Fruit fly (Drosophila melanogaster): ENCODE measurements around the gene Septin2.
A peak's percentile ranks its signal among the peaks of the same experiment; 100 is the strongest.

Gene Septin2

dm6 chr3R:20557415-20558105 lies 30.6 kb downstream of the Septin2 start, which contains the start of the genes DPCoAC and CG5180 (continued):
- TF ChIP-seq mld (GFP tag; IDR thresholded peaks at IDR 0.05; ENCODE audit: partially characterized antibody) (no peak), CG13775 (GFP tag; optimal IDR thresholded peaks at IDR 0.05) (peak; percentile 58), CG8359 (GFP tag; optimal IDR thresholded peaks at IDR 0.05; ENCODE audit: borderline replicate concordance) (no peak), CG11456 (GFP tag; IDR thresholded peaks at IDR 0.05) (peak; percentile 89), nau (GFP tag; optimal IDR thresholded peaks at IDR 0.05) (no peak), sc (optimal IDR thresholded peaks at IDR 0.05) (no peak), sc (GFP tag; optimal IDR thresholded peaks at IDR 0.05) (no peak), CG3065 (GFP tag; optimal IDR thresholded peaks at IDR 0.05) (peak; percentile 35), CG12769 (tag; optimal IDR thresholded peaks at IDR 0.05) (peak; percentile 75), CG11398 (GFP tag; optimal IDR thresholded peaks at IDR 0.05) (peak; percentile 7), chn (GFP tag; optimal IDR thresholded peaks at IDR 0.05) (peak; percentile 74), Xbp1 (GFP tag; optimal IDR thresholded peaks at IDR 0.05) (peak; percentile 81), hkb (optimal IDR thresholded peaks at IDR 0.05) (no peak), hkb (GFP tag; IDR thresholded peaks at IDR 0.05) (no peak; the same call in 1 of the 2 replicates), MTF-1 (GFP tag; optimal IDR thresholded peaks at IDR 0.05; ENCODE audit: borderline replicate concordance) (peak; percentile 42), E2f2 (GFP tag; IDR thresholded peaks at IDR 0.05) (peak; percentile 12; the same call in 1 of the 2 replicates), TFAM (GFP tag; optimal IDR thresholded peaks at IDR 0.05) (no peak), her (GFP tag; optimal IDR thresholded peaks at IDR 0.05) (peak; percentile 51), CG1832 (GFP tag; optimal IDR thresholded peaks at IDR 0.05) (no peak), Fer3 (tag; optimal IDR thresholded peaks at IDR 0.05) (peak; percentile 54), Ets65A (GFP tag) (peak; percentile 95), CrebB (tag; optimal IDR thresholded peaks at IDR 0.05) (peak; percentile 58), CG33213 (GFP tag; optimal IDR thresholded peaks at IDR 0.05) (peak; percentile 69), Bdp1 (GFP tag; optimal IDR thresholded peaks at IDR 0.05) (no peak), CG12104 (GFP tag; optimal IDR thresholded peaks at IDR 0.05) (no peak), H15 (GFP tag; IDR thresholded peaks at IDR 0.05) (peak; percentile 61), CG12219 (GFP tag; optimal IDR thresholded peaks at IDR 0.05) (peak; percentile 36), CG8281 (tag; optimal IDR thresholded peaks at IDR 0.05) (no peak), chinmo (GFP tag; IDR thresholded peaks at IDR 0.05; ENCODE audit: partially characterized antibody) (peak; percentile 84; the same call in 1 of the 4 replicates), rib (GFP tag; IDR thresholded peaks at IDR 0.05) (peak; percentile 74), hbn (GFP tag; IDR thresholded peaks at IDR 0.05; ENCODE audit: partially characterized antibody) (peak; percentile 49), bowl (GFP tag; IDR thresholded peaks at IDR 0.05) (no peak), z (GFP tag; IDR thresholded peaks at IDR 0.05) (no peak), CG8089 (GFP tag; optimal IDR thresholded peaks at IDR 0.05) (peak; percentile 17), Lim3 (GFP tag; IDR thresholded peaks at IDR 0.05) (no peak), Dad (GFP tag; optimal IDR thresholded peaks at IDR 0.05) (peak; percentile 58), CG17612 (GFP tag; IDR thresholded peaks at IDR 0.05) (peak; percentile 58), abd-A (tag; optimal IDR thresholded peaks at IDR 0.05) (peak; percentile 34), CG2712 (tag; optimal IDR thresholded peaks at IDR 0.05) (peak; percentile 43), phol (tag; optimal IDR thresholded peaks at IDR 0.05) (peak; percentile 67), klu (GFP tag; IDR thresholded peaks at IDR 0.05) (peak; percentile 87), amos (GFP tag; IDR thresholded peaks at IDR 0.05; ENCODE audit: partially characterized antibody) (peak; percentile 78), lmd (GFP tag; IDR thresholded peaks at IDR 0.05) (peak; percentile 78), da (GFP tag; optimal IDR thresholded peaks at IDR 0.05) (no peak), Opbp (GFP tag; IDR thresholded peaks at IDR 0.05; ENCODE audit: partially characterized antibody) (peak; percentile 82), otp (GFP tag; IDR thresholded peaks at IDR 0.05) (0 out of 3 replicates have a peak, but pooled peaks have one; percentile 48), Jarid2 (GFP tag; optimal IDR thresholded peaks at IDR 0.05) (peak; percentile 53), fu2 (GFP tag; optimal IDR thresholded peaks at IDR 0.05) (peak; percentile 62), CG30403 (GFP tag; optimal IDR thresholded peaks at IDR 0.05) (peak; percentile 73), CG4404 (GFP tag; IDR thresholded peaks at IDR 0.05) (peak; percentile 48; the same call in 1 of the 2 replicates)
